Worm (Caenorhabditis elegans) whole organism, L4 larva: ENCODE measurements around the gene lgc-15.
A peak's percentile ranks its signal among the peaks of the same experiment; 100 is the strongest.

Experiments
- D1046.2 ChIP-seq: fragments of 200-800 bp; sonication (Bioruptor generic); IDR thresholded peaks from 2 replicates; pipeline ENCODE4 v1.3.6; 2022; ENCODE audit warnings: missing genetic modification characterization, missing compliant biosample characterization
- F26F4.8 ChIP-seq: fragments of 200-800 bp; sonication (Bioruptor generic); conservative IDR thresholded peaks from 2 replicates; pipeline ENCODE4 v1.3.6; 2022; ENCODE audit warnings: missing genetic modification characterization, missing compliant biosample characterization
- F37D6.2 ChIP-seq: sonication (generic microtip); optimal IDR thresholded peaks from 2 replicates; lab custom pipeline; 2016; ENCODE audit warnings: mild to moderate bottlenecking, missing genetic modification characterization, missing compliant biosample characterization
- aha-1 ChIP-seq: fragments of 150-350 bp; peaks from one replicate; lab custom pipeline; 2014; ENCODE audit warnings: missing biosample characterization, missing genetic modification characterization
- ceh-20 ChIP-seq: fragments of 200-800 bp; sonication (Bioruptor generic); IDR thresholded peaks from 2 replicates; pipeline ENCODE4 v1.3.6; 2022; ENCODE audit warnings: missing genetic modification reagents, missing genetic modification characterization, missing compliant biosample characterization
- ces-1 ChIP-seq: fragments of 150-350 bp; sonication (generic microtip); optimal IDR thresholded peaks from 4 replicates; lab custom pipeline; 2014; ENCODE audit warnings: missing biosample characterization, missing genetic modification reagents, missing genetic modification characterization
- daf-8 ChIP-seq: fragments of 200-800 bp; sonication (Bioruptor generic); IDR thresholded peaks from 2 replicates; pipeline ENCODE4 v1.3.6; 2022; ENCODE audit warnings: missing genetic modification characterization, missing compliant biosample characterization
- egl-43 ChIP-seq: fragments of 200-800 bp; sonication (Bioruptor generic); IDR thresholded peaks from 2 replicates; pipeline ENCODE4 v1.3.6; 2022; ENCODE audit warnings: missing genetic modification reagents, missing genetic modification characterization, missing compliant biosample characterization
- fkh-10 ChIP-seq: fragments of 150-350 bp; optimal IDR thresholded peaks from 2 replicates; lab custom pipeline; 2014; ENCODE audit warnings: missing biosample characterization, missing genetic modification reagents, missing genetic modification characterization
- hif-1 ChIP-seq, 2 experiments: sonication (generic microtip); optimal IDR thresholded peaks; 2 replicates each; lab custom pipeline; 2016 to 2017; ENCODE audit warnings: missing compliant biosample characterization in 2 of 2, missing genetic modification characterization in 2 of 2, missing genetic modification reagents in 2 of 2, missing genotype in 2 of 2, mild to moderate bottlenecking in 1 of 2
- hlh-11 ChIP-seq: fragments of 200-800 bp; sonication (Bioruptor generic); optimal IDR thresholded peaks from 2 replicates; lab custom pipeline; 2018; ENCODE audit warnings: mild to moderate bottlenecking, missing genetic modification characterization, missing compliant biosample characterization
- hlh-30 ChIP-seq: sonication (generic microtip); optimal IDR thresholded peaks from 2 replicates; lab custom pipeline; 2017; ENCODE audit warnings: antibody characterized with exemption, mild to moderate bottlenecking, missing genetic modification characterization, missing compliant biosample characterization; ENCODE audit not compliant: insufficient read depth
- jun-1 ChIP-seq: fragments of 150-350 bp; optimal IDR thresholded peaks from 2 replicates; lab custom pipeline; 2014; ENCODE audit warnings: missing biosample characterization, missing genetic modification reagents, missing genetic modification characterization
- nhr-237 ChIP-seq: sonication (generic microtip); optimal IDR thresholded peaks from 2 replicates; lab custom pipeline; 2017; ENCODE audit warnings: missing biosample characterization, missing genetic modification characterization
- nhr-28 ChIP-seq: fragments of 150-350 bp; optimal IDR thresholded peaks from 2 replicates; lab custom pipeline; 2014; ENCODE audit warnings: missing biosample characterization, missing genetic modification characterization
- nhr-6 ChIP-seq: fragments of 150-350 bp; optimal IDR thresholded peaks from 2 replicates; lab custom pipeline; 2014; ENCODE audit warnings: missing biosample characterization, missing genetic modification characterization
- rbr-2 ChIP-seq: sonication (generic microtip); optimal IDR thresholded peaks from 2 replicates; lab custom pipeline; 2016; ENCODE audit warnings: missing genotype, missing genetic modification characterization, missing compliant biosample characterization
- saeg-2 ChIP-seq: fragments of 200-800 bp; sonication (Bioruptor generic); IDR thresholded peaks from 2 replicates; pipeline ENCODE4 v1.3.6; 2022; ENCODE audit warnings: missing genetic modification reagents, missing genetic modification characterization, missing compliant biosample characterization
- set-16 ChIP-seq: fragments of 200-800 bp; sonication (Bioruptor generic); IDR thresholded peaks from 2 replicates; pipeline ENCODE4 v1.3.6; 2022; ENCODE audit warnings: missing genetic modification reagents, missing genetic modification characterization, missing compliant biosample characterization
- skn-1 ChIP-seq: fragments of 150-350 bp; optimal IDR thresholded peaks from 2 replicates; lab custom pipeline; 2014; ENCODE audit warnings: missing biosample characterization, missing genetic modification characterization
- tag-97 ChIP-seq: fragments of 200-800 bp; sonication (Bioruptor generic); IDR thresholded peaks from 2 replicates; pipeline ENCODE4 v1.3.6; 2022; ENCODE audit warnings: missing genetic modification characterization, missing compliant biosample characterization
- unc-39 ChIP-seq: sonication (generic microtip); optimal IDR thresholded peaks from 2 replicates; lab custom pipeline; 2017; ENCODE audit warnings: missing biosample characterization, missing genetic modification characterization
- unc-62 ChIP-seq, 3 experiments: fragments of 150-350 bp in 1 of 3; sonication (generic microtip); optimal IDR thresholded peaks in 2 of 3; peaks in 1 of 3; 1 replicate in 1 of 3; 2 replicates in 2 of 3; lab custom pipeline; 2014 to 2017; ENCODE audit warnings: missing biosample characterization in 3 of 3, missing genetic modification characterization in 3 of 3, missing genetic modification reagents in 3 of 3, missing genotype in 1 of 3
- zfp-2 ChIP-seq: sonication (generic microtip); optimal IDR thresholded peaks from 2 replicates; lab custom pipeline; 2016; ENCODE audit warnings: mild to moderate bottlenecking, missing genetic modification characterization, missing compliant biosample characterization
- ztf-7 ChIP-seq: fragments of 150-350 bp; optimal IDR thresholded peaks from 2 replicates; lab custom pipeline; 2014; ENCODE audit warnings: missing biosample characterization, missing genetic modification characterization

lgc-15 gene

ce11 chrX:12082813-12083212, 31.3 kb upstream of the lgc-15 start:
- TF ChIP-seq unc-39 (no peak), rbr-2 (tag; lab: Kevin White, UChicago) (peak; percentile 13), set-16 (GFP tag; lab: Robert Waterston, UW) (no peak), fkh-10 (GFP tag; lab: Kevin White, UChicago) (peak; percentile 85), ces-1 (GFP tag; lab: Kevin White, UChicago) (peak; percentile 76)

- TF ChIP-seq aha-1 (tag; lab: Kevin White, UChicago) (peak; percentile 43), set-16 (GFP tag; lab: Robert Waterston, UW) (0 out of 2 replicates have a peak, but pooled peaks have one; percentile 5), hlh-30 (tag; lab: Kevin White, UChicago) (no peak)
These were observed 27.8 kb upstream of the lgc-15 start for ce11 chrX:12086297-12086696.

- TF ChIP-seq aha-1 (tag; lab: Kevin White, UChicago): peak; percentile 81
- TF ChIP-seq ces-1 (GFP tag; lab: Kevin White, UChicago): no peak
- no peak for TF ChIP-seq D1046.2 (GFP tag; lab: Robert Waterston, UW)
- no peak for TF ChIP-seq daf-8 (GFP tag; lab: Robert Waterston, UW)
- TF ChIP-seq egl-43 (GFP tag; lab: Robert Waterston, UW): no peak
- TF ChIP-seq nhr-237 (tag; lab: Kevin White, UChicago): no peak
These were observed 21.5 kb upstream of the lgc-15 start for ce11 chrX:12092621-12093020.

ce11 chrX:12093043-12093442, 21.1 kb upstream of the lgc-15 start, which contains the start of gene W03G11.4:
W03G11.4 (minus strand) TSS chrX:12093143.
- TF ChIP-seq unc-62 (GFP tag; optimal IDR thresholded peaks at IDR 0.05 in 1 of 2; lab: Kevin White, UChicago): peak in 1 of 2 experiments; percentile 83
- TF ChIP-seq unc-62 (tag; optimal IDR thresholded peaks at IDR 0.05; lab: Kevin White, UChicago): no peak
- no peak for TF ChIP-seq nhr-28

- TF ChIP-seq nhr-6 (tag; lab: Kevin White, UChicago) (no peak), saeg-2 (GFP tag; lab: Robert Waterston, UW) (no peak), hlh-30 (tag; lab: Kevin White, UChicago) (no peak), unc-62 (GFP tag; optimal IDR thresholded peaks at IDR 0.05 in 1 of 2; lab: Kevin White, UChicago) (peak in 1 of 2 experiments; percentile 93), unc-62 (tag; optimal IDR thresholded peaks at IDR 0.05; lab: Kevin White, UChicago) (no peak)
These were observed 20.1 kb upstream of the lgc-15 start for ce11 chrX:12093992-12094391.

DNA sequence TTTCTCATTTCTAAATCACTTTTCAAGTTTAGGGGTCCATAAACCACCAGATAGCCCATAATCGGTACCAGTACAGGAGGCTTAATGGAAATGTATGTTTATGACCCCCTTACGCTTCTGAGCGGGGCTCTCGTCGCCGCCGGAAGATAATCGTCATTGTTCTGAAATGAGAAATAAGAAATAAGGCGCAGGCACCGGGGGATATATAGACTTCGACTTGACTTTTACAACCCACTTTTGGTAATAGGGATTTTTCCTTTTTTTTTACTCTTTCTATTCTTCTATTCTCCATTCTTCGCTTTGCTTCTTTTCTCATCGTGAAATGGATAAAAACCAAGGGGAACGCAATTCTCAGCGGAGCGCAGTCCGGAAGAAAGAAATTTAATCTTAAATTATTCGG, 18.9 kb upstream of the lgc-15 start:
- peak in 1 of 2 experiments; percentile 94 for TF ChIP-seq unc-62 (GFP tag; optimal IDR thresholded peaks at IDR 0.05 in 1 of 2; lab: Kevin White, UChicago)
- no peak for TF ChIP-seq unc-62 (tag; optimal IDR thresholded peaks at IDR 0.05; lab: Kevin White, UChicago)
- no peak for TF ChIP-seq hif-1 (tag; optimal IDR thresholded peaks at IDR 0.05; lab: Kevin White, UChicago)

DNA sequence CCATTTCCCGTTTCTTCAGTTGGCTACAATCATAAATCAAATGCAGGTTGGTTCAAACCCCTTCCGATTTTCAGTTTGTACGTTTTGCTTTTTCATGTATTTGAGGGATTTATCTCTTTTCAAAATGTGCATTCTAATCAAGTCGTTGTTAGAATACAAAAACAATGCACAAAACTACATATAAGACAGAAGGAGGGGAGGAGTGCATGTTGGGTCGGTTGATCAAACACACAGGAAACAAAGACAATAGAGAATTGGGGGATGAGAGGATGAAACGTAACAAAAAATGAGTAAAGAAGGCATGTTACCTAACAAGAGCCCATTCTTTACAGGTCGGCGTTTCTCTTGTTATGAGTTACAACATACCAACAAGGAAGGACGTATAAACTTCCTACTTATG, 16.1 kb upstream of the lgc-15 start:
- no peak for TF ChIP-seq ceh-20 (GFP tag; lab: Robert Waterston, UW)
- TF ChIP-seq ztf-7 (tag; lab: Kevin White, UChicago): no peak
- no peak for TF ChIP-seq hlh-11 (tag; lab: Kevin White, UChicago)
- peak in 1 of 2 experiments; percentile 15 for TF ChIP-seq unc-62 (GFP tag; optimal IDR thresholded peaks at IDR 0.05 in 1 of 2; lab: Kevin White, UChicago)
- no peak for TF ChIP-seq unc-62 (tag; optimal IDR thresholded peaks at IDR 0.05; lab: Kevin White, UChicago)
- TF ChIP-seq zfp-2 (tag; lab: Kevin White, UChicago): no peak
- TF ChIP-seq jun-1 (tag; lab: Kevin White, UChicago): no peak
- TF ChIP-seq skn-1: no peak
- TF ChIP-seq F26F4.8 (GFP tag; lab: Robert Waterston, UW): no peak
- no peak for TF ChIP-seq tag-97 (GFP tag; lab: Robert Waterston, UW)
- TF ChIP-seq aha-1 (tag; lab: Kevin White, UChicago): peak; percentile 90

- TF ChIP-seq aha-1 (tag; lab: Kevin White, UChicago): peak; percentile 49
- no peak for TF ChIP-seq F37D6.2 (tag; lab: Kevin White, UChicago)
These were observed 10.4 kb upstream of the lgc-15 start, which contains the start of gene W03G11.3 for ce11 chrX:12103712-12104111. W03G11.3 (minus strand) TSS chrX:12103812.
